Worm (Caenorhabditis elegans) whole organism, late embryonic: ENCODE measurements around the gene scl-7.
A peak's percentile ranks its signal among the peaks of the same experiment; 100 is the strongest.

Experiments
- C08G9.2 ChIP-seq: sonication (generic microtip); optimal IDR thresholded peaks from 2 replicates; lab custom pipeline; 2016; ENCODE audit warnings: mild to moderate bottlenecking, missing genetic modification characterization, moderate library complexity, missing compliant biosample characterization
- F13H6.1 ChIP-seq: sonication (generic microtip); optimal IDR thresholded peaks from 2 replicates; lab custom pipeline; 2016; ENCODE audit warnings: missing genetic modification characterization, missing compliant biosample characterization
- K02D7.2 ChIP-seq: sonication (generic microtip); optimal IDR thresholded peaks from 2 replicates; lab custom pipeline; 2017; ENCODE audit warnings: mild to moderate bottlenecking, missing genetic modification characterization, missing compliant biosample characterization
- T23F11.4 ChIP-seq: fragments of 200-800 bp; sonication (Bioruptor generic); optimal IDR thresholded peaks from 2 replicates; lab custom pipeline; 2018; ENCODE audit warnings: mild to moderate bottlenecking, missing genetic modification characterization, missing compliant biosample characterization
- ahr-1 ChIP-seq: sonication (generic microtip); optimal IDR thresholded peaks from 2 replicates; lab custom pipeline; 2016; ENCODE audit warnings: missing genetic modification characterization, missing compliant biosample characterization
- ama-1 ChIP-seq: fragments of 150-350 bp; optimal IDR thresholded peaks from 2 replicates; lab custom pipeline; 2014
- ceh-14 ChIP-seq: sonication (generic microtip); optimal IDR thresholded peaks from 2 replicates; lab custom pipeline; 2016; ENCODE audit warnings: missing genotype, missing genetic modification characterization, missing compliant biosample characterization
- ceh-18 ChIP-seq: sonication (generic microtip); optimal IDR thresholded peaks from 2 replicates; lab custom pipeline; 2016; ENCODE audit warnings: missing genetic modification characterization, missing compliant biosample characterization
- ceh-19 ChIP-seq: fragments of 200-800 bp; sonication (Bioruptor generic); optimal IDR thresholded peaks from 2 replicates; lab custom pipeline; 2018; ENCODE audit warnings: mild to moderate bottlenecking, missing genetic modification characterization, missing compliant biosample characterization
- ceh-2 ChIP-seq: sonication (generic microtip); optimal IDR thresholded peaks from 2 replicates; lab custom pipeline; 2016; ENCODE audit warnings: missing genotype, missing genetic modification characterization, missing compliant biosample characterization
- ceh-30 ChIP-seq: fragments of 150-350 bp; optimal IDR thresholded peaks from 2 replicates; lab custom pipeline; 2014; ENCODE audit warnings: missing biosample characterization, missing genetic modification characterization
- ceh-34 ChIP-seq: sonication (generic microtip); optimal IDR thresholded peaks from 2 replicates; lab custom pipeline; 2016; ENCODE audit warnings: mild to moderate bottlenecking, missing genetic modification characterization, missing compliant biosample characterization
- ceh-6 ChIP-seq: fragments of 200-800 bp; sonication (Bioruptor generic); optimal IDR thresholded peaks from 2 replicates; lab custom pipeline; 2018; ENCODE audit warnings: mild to moderate bottlenecking, missing genetic modification characterization, missing compliant biosample characterization
- che-1 ChIP-seq: sonication (generic microtip); optimal IDR thresholded peaks from 2 replicates; lab custom pipeline; 2016; ENCODE audit warnings: mild to moderate bottlenecking, missing genetic modification characterization, missing compliant biosample characterization
- dmd-4 ChIP-seq: sonication (generic microtip); optimal IDR thresholded peaks from 2 replicates; lab custom pipeline; 2016; ENCODE audit warnings: borderline replicate concordance, missing genetic modification characterization, missing compliant biosample characterization
- elt-4 ChIP-seq: sonication (generic microtip); optimal IDR thresholded peaks from 2 replicates; lab custom pipeline; 2016; ENCODE audit warnings: missing genetic modification characterization, missing compliant biosample characterization
- ets-4 ChIP-seq: sonication (generic microtip); optimal IDR thresholded peaks from 2 replicates; lab custom pipeline; 2016; ENCODE audit warnings: missing genetic modification characterization, missing compliant biosample characterization
- eyg-1 ChIP-seq: sonication (generic microtip); optimal IDR thresholded peaks from 2 replicates; lab custom pipeline; 2016; ENCODE audit warnings: missing genotype, missing genetic modification characterization, missing compliant biosample characterization
- fax-1 ChIP-seq: sonication (generic microtip); optimal IDR thresholded peaks from 2 replicates; lab custom pipeline; 2016; ENCODE audit warnings: missing genotype, missing genetic modification characterization, missing compliant biosample characterization
- fkh-10 ChIP-seq: fragments of 150-350 bp; optimal IDR thresholded peaks from 2 replicates; lab custom pipeline; 2014; ENCODE audit warnings: missing biosample characterization, missing genetic modification reagents, missing genetic modification characterization
- fkh-6 ChIP-seq: sonication (generic microtip); optimal IDR thresholded peaks from 2 replicates; lab custom pipeline; 2016; ENCODE audit warnings: missing genetic modification characterization, missing compliant biosample characterization
- hlh-15 ChIP-seq: sonication (generic microtip); optimal IDR thresholded peaks from 2 replicates; lab custom pipeline; 2016; ENCODE audit warnings: missing genetic modification characterization, missing compliant biosample characterization
- hlh-6 ChIP-seq: sonication (generic microtip); optimal IDR thresholded peaks from 2 replicates; lab custom pipeline; 2016; ENCODE audit warnings: missing genotype, missing genetic modification characterization, missing compliant biosample characterization
- hlh-8 ChIP-seq: sonication (generic microtip); optimal IDR thresholded peaks from 2 replicates; lab custom pipeline; 2016; ENCODE audit warnings: missing genotype, missing genetic modification characterization, missing compliant biosample characterization
- lim-6 ChIP-seq: sonication (generic microtip); optimal IDR thresholded peaks from 2 replicates; lab custom pipeline; 2016; ENCODE audit warnings: missing genetic modification characterization, missing compliant biosample characterization
- lin-11 ChIP-seq: fragments of 200-800 bp; sonication (Bioruptor generic); optimal IDR thresholded peaks from 2 replicates; lab custom pipeline; 2018; ENCODE audit warnings: mild to moderate bottlenecking, missing genetic modification characterization, missing compliant biosample characterization
- madf-2 ChIP-seq: sonication (generic microtip); optimal IDR thresholded peaks from 2 replicates; lab custom pipeline; 2017; ENCODE audit warnings: missing genetic modification characterization, missing compliant biosample characterization
- nfya-1 ChIP-seq: sonication (generic microtip); optimal IDR thresholded peaks from 2 replicates; lab custom pipeline; 2017; ENCODE audit warnings: missing genetic modification characterization, mild to moderate bottlenecking, missing compliant biosample characterization, antibody characterized with exemption, moderate library complexity
- npax-4 ChIP-seq: sonication (generic microtip); optimal IDR thresholded peaks from 2 replicates; lab custom pipeline; 2016; ENCODE audit warnings: missing genetic modification characterization, missing compliant biosample characterization
- pag-3 ChIP-seq: sonication (generic microtip); optimal IDR thresholded peaks from 2 replicates; lab custom pipeline; 2016; ENCODE audit warnings: missing compliant biosample characterization, missing genetic modification characterization, borderline replicate concordance
- pat-9 ChIP-seq: fragments of 200-800 bp; sonication (Bioruptor generic); optimal IDR thresholded peaks from 2 replicates; lab custom pipeline; 2018; ENCODE audit warnings: mild to moderate bottlenecking, missing genetic modification characterization, moderate library complexity, missing compliant biosample characterization
- pax-1 ChIP-seq: fragments of 150-350 bp; optimal IDR thresholded peaks from 2 replicates; lab custom pipeline; 2014; ENCODE audit warnings: missing biosample characterization, missing genetic modification characterization
- pha-2 ChIP-seq: sonication (generic microtip); optimal IDR thresholded peaks from 2 replicates; lab custom pipeline; 2017; ENCODE audit warnings: mild to moderate bottlenecking, missing genetic modification characterization, missing compliant biosample characterization
- pha-4 ChIP-seq: fragments of 150-350 bp; optimal IDR thresholded peaks from 2 replicates; lab custom pipeline; 2018; ENCODE audit warnings: missing biosample characterization, missing genetic modification reagents, missing genetic modification characterization
- pqm-1 ChIP-seq: sonication (generic microtip); optimal IDR thresholded peaks from 2 replicates; lab custom pipeline; 2016; ENCODE audit warnings: missing genetic modification characterization, missing compliant biosample characterization
- pros-1 ChIP-seq: fragments of 150-350 bp; optimal IDR thresholded peaks from 2 replicates; lab custom pipeline; 2014; ENCODE audit warnings: missing biosample characterization, missing genetic modification reagents, missing genetic modification characterization
- ref-2 ChIP-seq: sonication (generic microtip); optimal IDR thresholded peaks from 2 replicates; lab custom pipeline; 2016; ENCODE audit warnings: missing genetic modification characterization, missing compliant biosample characterization
- sox-2 ChIP-seq: fragments of 200-800 bp; sonication (Bioruptor generic); IDR thresholded peaks from 2 replicates; pipeline ENCODE4 v1.3.6; 2022; ENCODE audit warnings: missing genetic modification reagents, missing genetic modification characterization, missing compliant biosample characterization
- syd-9 ChIP-seq: sonication (generic microtip); optimal IDR thresholded peaks from 2 replicates; lab custom pipeline; 2016; ENCODE audit warnings: mild to moderate bottlenecking, missing genetic modification characterization, moderate library complexity, missing compliant biosample characterization
- tbx-2 ChIP-seq: sonication (generic microtip); optimal IDR thresholded peaks from 2 replicates; lab custom pipeline; 2016; ENCODE audit warnings: missing genetic modification characterization, missing compliant biosample characterization
- unc-55 ChIP-seq: sonication (generic microtip); optimal IDR thresholded peaks from 2 replicates; lab custom pipeline; 2017; ENCODE audit warnings: missing biosample characterization, missing genetic modification reagents, missing genetic modification characterization
- unc-86 ChIP-seq: sonication (generic microtip); optimal IDR thresholded peaks from 2 replicates; lab custom pipeline; 2016; ENCODE audit warnings: missing genetic modification characterization, missing compliant biosample characterization

scl-7 gene

ce11 chrIV:13070142-13070541, at the start of gene scl-7:
scl-7 (plus strand) TSS chrIV:13070442.
- TF ChIP-seq eyg-1 (tag; lab: Kevin White, UChicago) (no peak), syd-9 (tag; lab: Kevin White, UChicago) (no peak), sox-2 (GFP tag; lab: Robert Waterston, UW) (no peak), nfya-1 (tag; lab: Kevin White, UChicago) (no peak), ceh-19 (GFP tag; lab: Kevin White, UChicago) (no peak)
- TF ChIP-seq, all 69 proteins: peak for 0

ce11 chrIV:13021006-13021405, 49.2 kb upstream of the scl-7 start:
- TF ChIP-seq dmd-4 (tag; lab: Kevin White, UChicago) = no peak
- TF ChIP-seq ets-4 (tag; lab: Kevin White, UChicago) = no peak
- TF ChIP-seq pros-1 (tag; lab: Kevin White, UChicago) = no peak
- no peak for TF ChIP-seq madf-2 (tag; lab: Kevin White, UChicago)
- no peak for TF ChIP-seq T23F11.4 (GFP tag; lab: Kevin White, UChicago)
- TF ChIP-seq ref-2 (tag; lab: Kevin White, UChicago) = no peak
- TF ChIP-seq ceh-30 (tag; lab: Kevin White, UChicago) = no peak
- TF ChIP-seq fkh-10 (GFP tag; lab: Kevin White, UChicago) = no peak
- TF ChIP-seq pat-9 (tag; lab: Kevin White, UChicago) = no peak
- TF ChIP-seq hlh-8 (tag; lab: Kevin White, UChicago) = no peak
- TF ChIP-seq ceh-34 (tag; lab: Kevin White, UChicago) = no peak
- no peak for TF ChIP-seq pag-3 (tag; lab: Kevin White, UChicago)
- no peak for TF ChIP-seq ama-1 (lab: Kevin White, UChicago)
- no peak for TF ChIP-seq npax-4 (tag; lab: Kevin White, UChicago)
- no peak for TF ChIP-seq unc-55 (GFP tag; lab: Kevin White, UChicago)
- TF ChIP-seq pax-1 (tag; lab: Kevin White, UChicago) = no peak
- TF ChIP-seq fkh-6 (tag; lab: Kevin White, UChicago) = no peak
- no peak for TF ChIP-seq ceh-14 (tag; lab: Kevin White, UChicago)
- TF ChIP-seq pqm-1 (tag; lab: Kevin White, UChicago) = no peak

- TF ChIP-seq ceh-18 (tag; lab: Kevin White, UChicago) = no peak
- TF ChIP-seq ceh-6 (GFP tag; lab: Kevin White, UChicago) = no peak
- TF ChIP-seq pha-4 = no peak
- peak; percentile 57 for TF ChIP-seq fax-1 (tag; lab: Kevin White, UChicago)
- TF ChIP-seq syd-9 (tag; lab: Kevin White, UChicago) = no peak
- TF ChIP-seq tbx-2 (tag; lab: Kevin White, UChicago) = peak; percentile 21
- TF ChIP-seq ahr-1 (tag; lab: Kevin White, UChicago) = no peak
- TF ChIP-seq ceh-19 (GFP tag; lab: Kevin White, UChicago) = no peak
- no peak for TF ChIP-seq lin-11 (tag; lab: Kevin White, UChicago)
- no peak for TF ChIP-seq F13H6.1
- no peak for TF ChIP-seq che-1 (tag; lab: Kevin White, UChicago)
- TF ChIP-seq ceh-30 (tag; lab: Kevin White, UChicago) = no peak
- no peak for TF ChIP-seq K02D7.2
- peak; percentile 36 for TF ChIP-seq C08G9.2 (tag; lab: Kevin White, UChicago)
- TF ChIP-seq hlh-6 = peak; percentile 54
- TF ChIP-seq ceh-2 (tag; lab: Kevin White, UChicago) = no peak
- no peak for TF ChIP-seq lim-6 (tag; lab: Kevin White, UChicago)
- TF ChIP-seq unc-86 (tag; lab: Kevin White, UChicago) = no peak
- no peak for TF ChIP-seq hlh-15 (tag; lab: Kevin White, UChicago)
- TF ChIP-seq pha-2 (tag; lab: Kevin White, UChicago) = no peak
- TF ChIP-seq T23F11.4 (GFP tag; lab: Kevin White, UChicago) = no peak
- peak; percentile 55 for TF ChIP-seq elt-4 (tag; lab: Kevin White, UChicago)
These were observed 47.4 kb upstream of the scl-7 start for ce11 chrIV:13022892-13023291.
